Fruit fly (Drosophila melanogaster): ENCODE results near the gene CG6454.

The CG6454 gene

dm6 chr3R:24318217-24319082, 30.5 kb upstream of the CG6454 start, which contains the start of the genes Nab2 and BRWD3 (continued):
- TF ChIP-seq Mio (GFP tag; optimal IDR thresholded peaks at IDR 0.05): no peak
- no peak for TF ChIP-seq dmrt93B (GFP tag; optimal IDR thresholded peaks at IDR 0.05)
- peak; percentile 31 for TF ChIP-seq ey (GFP tag; optimal IDR thresholded peaks at IDR 0.05)
- no peak for TF ChIP-seq brk (GFP tag; optimal IDR thresholded peaks at IDR 0.05)
- TF ChIP-seq Dfd (GFP tag; optimal IDR thresholded peaks at IDR 0.05): no peak
- TF ChIP-seq usp (GFP tag; optimal IDR thresholded peaks at IDR 0.05): no peak
- no peak for TF ChIP-seq Jra (GFP tag; optimal IDR thresholded peaks at IDR 0.05)

DNA sequence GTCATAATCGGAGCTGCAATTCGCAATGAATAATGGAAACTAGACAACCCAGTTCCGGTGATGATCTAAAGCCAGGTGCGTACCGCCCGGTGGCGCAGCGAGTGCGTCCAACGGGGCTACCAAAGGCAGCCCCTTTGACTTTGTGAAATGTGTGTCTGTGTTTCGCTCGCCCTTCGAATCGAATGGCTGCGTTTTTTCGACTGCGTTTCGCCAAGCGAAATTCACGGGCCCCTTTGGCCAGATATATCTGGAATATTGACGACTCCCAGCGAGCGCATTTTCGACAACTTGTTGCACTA, 29.9 kb upstream of the CG6454 start:
- TF ChIP-seq Jra (GFP tag; optimal IDR thresholded peaks at IDR 0.05): no peak

DNA sequence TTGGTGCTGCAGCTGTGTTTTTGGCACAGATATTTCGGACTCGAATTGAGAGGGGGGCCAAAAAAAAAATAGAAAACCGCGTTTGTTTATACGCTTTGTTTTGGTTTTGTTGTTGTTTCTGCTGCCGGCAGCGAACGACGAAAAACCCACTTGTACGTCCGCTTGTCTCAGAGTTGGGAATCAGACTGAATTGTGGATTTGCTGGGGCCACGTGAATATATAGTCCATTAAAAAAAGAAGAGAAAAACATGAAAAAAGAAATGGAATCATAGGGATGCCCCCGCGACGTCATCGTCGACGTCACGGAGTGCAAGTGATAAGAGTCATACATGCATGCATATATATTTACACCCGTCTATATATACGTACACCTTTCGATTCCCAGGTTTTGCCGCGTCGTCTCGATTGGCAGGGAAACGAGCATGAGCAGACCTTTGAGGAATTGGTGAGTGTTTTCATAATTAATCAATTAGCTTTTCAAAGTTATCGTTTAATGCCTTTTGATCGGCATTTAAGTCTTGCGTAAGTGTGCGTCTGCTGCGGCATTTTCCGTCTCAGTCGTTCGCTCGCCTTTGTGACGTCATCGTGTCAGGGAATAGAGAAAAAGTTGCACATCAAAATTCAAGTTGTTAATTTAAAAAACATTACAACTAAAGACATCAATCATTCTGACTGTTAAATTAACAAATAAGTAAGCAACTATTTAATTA, 29.2 kb upstream of the CG6454 start:
- TF ChIP-seq dsf (GFP tag; optimal IDR thresholded peaks at IDR 0.05; ENCODE audit: borderline replicate concordance) (no peak), Rel (GFP tag; optimal IDR thresholded peaks at IDR 0.05) (no peak), Rel (tag; optimal IDR thresholded peaks at IDR 0.05) (peak; percentile 87)

dm6 chr3R:24320342-24320711, 28.7 kb upstream of the CG6454 start:
- TF ChIP-seq dl (GFP tag; optimal IDR thresholded peaks at IDR 0.05; ENCODE audit: insufficient read depth in 1 of 2, partially characterized antibody in 2 of 2) (no peak), sage (GFP tag; optimal IDR thresholded peaks at IDR 0.05) (no peak), psq (GFP tag; optimal IDR thresholded peaks at IDR 0.05) (no peak), Vsx2 (GFP tag; optimal IDR thresholded peaks at IDR 0.05; ENCODE audit: partially characterized antibody) (peak; percentile 96), N (GFP tag; optimal IDR thresholded peaks at IDR 0.05) (no peak), Sp1 (GFP tag; optimal IDR thresholded peaks at IDR 0.05) (no peak), Abd-B (GFP tag; optimal IDR thresholded peaks at IDR 0.05) (no peak), Rel (GFP tag; optimal IDR thresholded peaks at IDR 0.05) (no peak), Rel (tag; optimal IDR thresholded peaks at IDR 0.05) (no peak), h (GFP tag; optimal IDR thresholded peaks at IDR 0.05) (no peak)

dm6 chr3R:24333182-24333808, 15.7 kb upstream of the CG6454 start, which contains the start of the genes Rrp5 and Dis3:
Gene Rrp5 (minus strand): TSS chr3R:24333316.
Gene Dis3 (plus strand): TSS chr3R:24333433.
- TF ChIP-seq ey (GFP tag; optimal IDR thresholded peaks at IDR 0.05): no peak
- TF ChIP-seq CrebA (GFP tag; optimal IDR thresholded peaks at IDR 0.05; ENCODE audit: borderline replicate concordance): no peak
- peak; percentile 97 for TF ChIP-seq Dif (GFP tag; optimal IDR thresholded peaks at IDR 0.05; ENCODE audit: partially characterized antibody)
- peak; percentile 99 for TF ChIP-seq Vsx2 (GFP tag; optimal IDR thresholded peaks at IDR 0.05; ENCODE audit: partially characterized antibody)
- TF ChIP-seq dl (GFP tag; optimal IDR thresholded peaks at IDR 0.05; ENCODE audit: insufficient read depth in 1 of 2, partially characterized antibody in 2 of 2): peak in 1 of 2 experiments; percentile 16
- no peak for TF ChIP-seq Jra (GFP tag; optimal IDR thresholded peaks at IDR 0.05)
- TF ChIP-seq Myc (optimal IDR thresholded peaks at IDR 0.05): peak; percentile 68

DNA sequence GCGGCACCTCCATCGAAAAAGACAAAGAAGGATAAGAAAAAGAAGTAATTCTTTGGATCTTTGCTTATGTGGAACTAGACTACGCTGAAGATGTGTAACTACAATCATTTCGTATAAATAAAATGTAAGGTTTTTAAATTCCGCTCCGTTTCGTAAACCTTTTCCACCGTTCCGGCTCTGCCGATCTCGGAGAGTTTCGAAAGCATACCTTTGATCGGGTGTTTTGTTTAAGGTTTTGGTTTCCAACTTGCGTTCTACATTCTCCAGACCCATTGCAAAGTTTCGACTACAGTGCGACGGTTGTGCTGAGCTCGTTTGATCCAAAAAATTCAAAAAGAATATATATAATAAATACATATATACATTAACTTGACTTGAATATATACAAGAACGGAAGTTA, 12.4 kb upstream of the CG6454 start, which contains the start of gene CG6432:
TSS of gene CG6432 (plus strand) at position 301 of the 400 bp plus-strand sequence.
- TF ChIP-seq psq (GFP tag; optimal IDR thresholded peaks at IDR 0.05) (no peak), br (GFP tag; optimal IDR thresholded peaks at IDR 0.05) (no peak), Abd-B (GFP tag; optimal IDR thresholded peaks at IDR 0.05) (no peak), dmrt93B (GFP tag; optimal IDR thresholded peaks at IDR 0.05) (no peak), dsf (GFP tag; optimal IDR thresholded peaks at IDR 0.05; ENCODE audit: borderline replicate concordance) (no peak), CrebA (GFP tag; optimal IDR thresholded peaks at IDR 0.05; ENCODE audit: borderline replicate concordance) (no peak), CG32264 (GFP tag; optimal IDR thresholded peaks at IDR 0.05) (no peak), usp (GFP tag; optimal IDR thresholded peaks at IDR 0.05) (no peak), Hr78 (GFP tag; optimal IDR thresholded peaks at IDR 0.05) (no peak), Vsx2 (GFP tag; optimal IDR thresholded peaks at IDR 0.05; ENCODE audit: partially characterized antibody) (no peak), CG9705 (GFP tag; optimal IDR thresholded peaks at IDR 0.05) (no peak), OdsH (GFP tag; optimal IDR thresholded peaks at IDR 0.05) (no peak)
